Worm (Caenorhabditis elegans) whole organism, L4 larva: ENCODE data around the gene ndx-3.

Experiments used
- F49E8.2 ChIP-seq: sonication (generic microtip); optimal IDR thresholded peaks from 2 replicates; lab custom pipeline; 2016; ENCODE audit warnings: missing compliant biosample characterization, mild to moderate bottlenecking, missing genetic modification characterization, borderline replicate concordance
- dpl-1 ChIP-seq: fragments of 150-350 bp; optimal IDR thresholded peaks from 2 replicates; lab custom pipeline; 2014; ENCODE audit warnings: missing biosample characterization, missing genetic modification reagents, missing genetic modification characterization
- dve-1 ChIP-seq: sonication (generic microtip); optimal IDR thresholded peaks from 2 replicates; lab custom pipeline; 2017; ENCODE audit warnings: antibody characterized with exemption, mild to moderate bottlenecking, missing genetic modification characterization, missing compliant biosample characterization; ENCODE audit not compliant: insufficient read depth
- fkh-10 ChIP-seq: fragments of 150-350 bp; optimal IDR thresholded peaks from 2 replicates; lab custom pipeline; 2014; ENCODE audit warnings: missing biosample characterization, missing genetic modification reagents, missing genetic modification characterization
- nhr-28 ChIP-seq: fragments of 150-350 bp; optimal IDR thresholded peaks from 2 replicates; lab custom pipeline; 2014; ENCODE audit warnings: missing biosample characterization, missing genetic modification characterization
- pha-4 ChIP-seq, 2 experiments: fragments of 150-350 bp in 1 of 2; fragments of 200-800 bp in 1 of 2; sonication (Bioruptor generic) in 1 of 2; IDR thresholded peaks in 1 of 2; optimal IDR thresholded peaks in 1 of 2; 2 replicates each; pipeline versions ENCODE4 v1.3.6 to Lab custom; 2014 to 2022; ENCODE audit warnings: missing genetic modification characterization in 2 of 2, missing genetic modification reagents in 2 of 2, missing biosample characterization in 1 of 2, missing compliant biosample characterization in 1 of 2
- pqm-1 ChIP-seq: sonication (generic microtip); optimal IDR thresholded peaks from 2 replicates; lab custom pipeline; 2017; ENCODE audit warnings: missing biosample characterization, missing genetic modification characterization
- rbr-2 ChIP-seq: sonication (generic microtip); optimal IDR thresholded peaks from 2 replicates; lab custom pipeline; 2016; ENCODE audit warnings: missing genotype, missing genetic modification characterization, missing compliant biosample characterization
- unc-62 ChIP-seq, 3 experiments: fragments of 150-350 bp in 1 of 3; sonication (generic microtip); optimal IDR thresholded peaks in 2 of 3; peaks in 1 of 3; 1 replicate in 1 of 3; 2 replicates in 2 of 3; lab custom pipeline; 2014 to 2017; ENCODE audit warnings: missing biosample characterization in 3 of 3, missing genetic modification characterization in 3 of 3, missing genetic modification reagents in 3 of 3, missing genotype in 1 of 3
- zag-1 ChIP-seq: fragments of 150-350 bp; optimal IDR thresholded peaks from 2 replicates; lab custom pipeline; 2014; ENCODE audit warnings: missing biosample characterization, missing genetic modification characterization

ce11 chrII:4925198-4925764 is 28.1 kb upstream of the ndx-3 start, which contains the start of gene aagr-2:
- TF ChIP-seq rbr-2 (tag; lab: Kevin White, UChicago) (no peak), unc-62 (GFP tag; optimal IDR thresholded peaks at IDR 0.05 in 1 of 2; lab: Kevin White, UChicago) (peak in 1 of 2 experiments; percentile 29), unc-62 (tag; optimal IDR thresholded peaks at IDR 0.05; lab: Kevin White, UChicago) (no peak), pqm-1 (tag; lab: Kevin White, UChicago) (peak; percentile 97), nhr-28 (tag; lab: Kevin White, UChicago) (peak; percentile 99), dve-1 (tag; lab: Kevin White, UChicago) (peak; percentile 85), pha-4 (GFP tag; IDR thresholded peaks at IDR 0.05; lab: Robert Waterston, UW) (no peak; the same call in 1 of the 2 replicates), pha-4 (tag; optimal IDR thresholded peaks at IDR 0.05; lab: Kevin White, UChicago) (no peak), zag-1 (tag; lab: Kevin White, UChicago) (no peak), fkh-10 (GFP tag; lab: Kevin White, UChicago) (no peak), F49E8.2 (no peak), dpl-1 (GFP tag; lab: Kevin White, UChicago) (no peak)
